Worm (Caenorhabditis elegans): ENCODE data around the gene srt-47.
"Not testable (repeated sequence)": the region's sequence is repeated elsewhere in the genome, so short reads cannot be mapped to it uniquely, and the experiment has no call there.

Gene srt-47

DNA sequence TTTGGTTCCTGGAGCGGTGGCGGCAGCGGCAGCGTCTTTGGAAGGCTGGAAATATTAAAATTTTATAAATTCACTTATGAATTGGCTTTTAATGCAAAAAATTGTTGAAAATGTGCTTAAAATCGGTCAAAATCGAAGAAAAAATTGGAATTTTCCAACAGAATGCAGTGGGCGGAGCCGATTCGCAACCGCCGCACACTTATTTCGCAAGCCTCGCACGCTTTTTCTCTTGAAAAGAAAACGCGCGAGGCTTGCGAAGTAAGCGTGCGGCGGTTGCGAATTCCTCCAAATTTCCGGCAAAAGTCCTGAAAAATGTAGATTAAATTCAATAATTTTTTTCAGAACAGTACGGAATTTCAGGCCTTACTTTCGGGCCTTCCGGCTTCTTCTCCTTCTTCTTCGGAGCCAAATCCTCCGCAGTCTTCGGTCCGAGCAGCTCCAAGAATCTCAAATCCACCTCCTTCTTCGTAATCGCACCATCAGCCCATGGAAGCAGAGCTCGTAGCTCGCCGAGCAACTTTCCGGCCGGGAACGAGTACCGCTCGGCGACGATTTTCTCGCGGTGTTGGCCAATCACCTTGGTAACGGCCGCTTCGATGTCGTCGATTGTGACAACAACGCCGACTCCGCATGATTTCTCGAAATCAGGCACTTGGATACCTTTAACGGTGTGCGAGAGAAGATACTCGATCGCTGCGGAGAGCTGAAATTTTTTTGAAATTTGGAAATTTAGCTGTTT lies 40.8 kb downstream of the srt-47 start:
- TF ChIP-seq lsy-2 (tag; optimal IDR thresholded peaks at IDR 0.05) (no peak), ceh-16 (tag; optimal IDR thresholded peaks at IDR 0.05) (no peak), ztf-11 (tag; optimal IDR thresholded peaks at IDR 0.05) (no peak), sem-4 (tag; optimal IDR thresholded peaks at IDR 0.05) (no peak), unc-55 (GFP tag; optimal IDR thresholded peaks at IDR 0.05) (no peak), dmd-4 (tag; optimal IDR thresholded peaks at IDR 0.05) (no peak), peb-1 (tag; optimal IDR thresholded peaks at IDR 0.05) (no peak), snpc-4 (tag; optimal IDR thresholded peaks at IDR 0.05) (no peak), crh-2 (tag; optimal IDR thresholded peaks at IDR 0.05) (no peak), gmeb-1 (tag; optimal IDR thresholded peaks at IDR 0.05) (no peak), nhr-12 (tag; optimal IDR thresholded peaks at IDR 0.05) (no peak), F13H6.1 (tag; optimal IDR thresholded peaks at IDR 0.05) (no peak), C34F6.9 (tag; optimal IDR thresholded peaks at IDR 0.05) (no peak), nhr-77 (tag; optimal IDR thresholded peaks at IDR 0.05) (no peak), sma-3 (GFP tag; optimal IDR thresholded peaks at IDR 0.05) (no peak), ama-1 (optimal IDR thresholded peaks at IDR 0.05) (no peak), ztf-1 (GFP tag; conservative IDR thresholded peaks at IDR 0.05) (no peak), nhr-237 (tag; optimal IDR thresholded peaks at IDR 0.05) (no peak), zag-1 (tag; optimal IDR thresholded peaks at IDR 0.05) (no peak), skn-1 (tag; optimal IDR thresholded peaks at IDR 0.05) (no peak)

DNA sequence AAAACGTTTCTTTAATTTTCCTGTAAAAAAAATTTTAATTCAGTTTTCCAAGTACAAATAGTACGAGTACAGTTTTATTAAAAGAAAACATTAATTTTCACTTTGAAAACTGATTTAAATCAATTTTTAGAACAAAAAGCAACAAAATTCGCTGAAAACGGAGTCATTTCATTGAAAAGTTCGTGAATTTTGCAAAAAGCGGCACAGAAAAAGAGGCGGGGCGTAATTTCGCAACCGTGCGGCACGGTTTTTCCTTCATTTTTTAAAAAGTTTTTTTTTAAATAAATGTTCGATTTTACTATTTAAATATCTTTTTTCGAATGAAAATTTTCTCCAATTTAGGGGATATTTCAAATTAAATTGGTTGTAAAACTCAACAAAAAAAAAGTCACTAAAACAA lies 42.0 kb downstream of the srt-47 start:
- no peak for TF ChIP-seq gmeb-1 (tag; optimal IDR thresholded peaks at IDR 0.05)
- TF ChIP-seq Y55F3AM.14 (GFP tag; optimal IDR thresholded peaks at IDR 0.05) = no peak
- TF ChIP-seq ztf-1 (GFP tag; conservative IDR thresholded peaks at IDR 0.05) = no peak
- no peak for TF ChIP-seq unc-55 (GFP tag; optimal IDR thresholded peaks at IDR 0.05)
- no peak for TF ChIP-seq nhr-11 (tag; optimal IDR thresholded peaks at IDR 0.05)

DNA sequence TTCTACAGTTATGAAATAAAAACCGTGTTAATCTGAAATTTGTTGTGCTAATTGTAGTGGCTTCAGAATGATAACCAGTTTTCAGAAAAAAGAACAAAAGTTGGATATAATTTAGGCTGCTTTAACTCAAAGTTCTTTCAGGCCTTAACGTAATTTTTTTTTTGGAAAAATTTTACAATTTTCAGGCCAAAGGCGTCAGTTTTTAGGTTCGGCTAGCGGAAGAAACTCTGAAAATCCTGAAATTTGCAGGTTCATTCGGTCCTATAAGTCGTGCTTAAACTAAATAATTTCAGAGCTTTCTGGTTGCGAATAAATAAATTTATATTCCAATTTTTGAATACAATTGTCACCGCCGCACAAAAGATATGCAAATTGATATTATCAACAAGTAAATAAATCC lies 45.0 kb downstream of the srt-47 start:
- no peak for TF ChIP-seq elt-1 (tag; optimal IDR thresholded peaks at IDR 0.05)
- no peak for TF ChIP-seq dmd-4 (tag; optimal IDR thresholded peaks at IDR 0.05)
- no peak for TF ChIP-seq snpc-4 (tag; optimal IDR thresholded peaks at IDR 0.05)
- no peak for TF ChIP-seq nhr-6 (tag; optimal IDR thresholded peaks at IDR 0.05)
- TF ChIP-seq C34F6.9 (tag; optimal IDR thresholded peaks at IDR 0.05) = no peak
- TF ChIP-seq ztf-11 (tag; optimal IDR thresholded peaks at IDR 0.05) = no peak
- TF ChIP-seq unc-62 (GFP tag; optimal IDR thresholded peaks at IDR 0.05) = no peak
- TF ChIP-seq lin-11 (tag; optimal IDR thresholded peaks at IDR 0.05) = no peak
- TF ChIP-seq nhr-77 (tag; optimal IDR thresholded peaks at IDR 0.05) = no peak
- no peak for TF ChIP-seq blmp-1 (tag; optimal IDR thresholded peaks at IDR 0.05; ENCODE audit: insufficient read depth)

DNA sequence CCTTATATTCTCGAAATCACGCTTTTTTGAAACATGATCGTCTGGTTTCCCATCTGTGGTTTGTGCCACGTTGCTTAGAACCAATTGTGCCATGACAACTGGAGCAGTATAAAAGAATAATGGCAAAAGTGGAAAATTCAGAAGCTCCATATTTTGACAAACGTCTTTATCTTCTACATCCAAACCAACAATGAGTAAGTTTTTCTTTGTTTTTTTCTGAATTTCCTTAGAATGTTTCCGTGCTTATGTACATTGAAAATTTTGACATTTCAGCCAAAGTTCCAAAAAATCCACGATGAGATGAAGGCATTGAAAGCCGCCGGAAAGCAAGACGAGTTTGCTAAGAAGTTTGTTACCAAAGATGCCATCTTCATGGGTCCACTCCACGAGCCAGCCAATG lies 46.7 kb downstream of the srt-47 start, which contains the start of gene Y41E3.6:
Gene Y41E3.6 (plus strand): TSS at position 301 of the 400 bp plus-strand sequence.
- not testable (repeated sequence) for TF ChIP-seq unc-39, elt-3, mdl-1 (tag; optimal IDR thresholded peaks at IDR 0.05)
